Fruit fly (Drosophila melanogaster): Measurements from ENCODE around the gene PGRP-LC.
A peak's percentile ranks its signal among the peaks of the same experiment; 100 is the strongest.

Gene PGRP-LC

dm6 chr3L:9357830-9358712 lies 19.5 kb downstream of the PGRP-LC start (continued):
- TF ChIP-seq wor (GFP tag; IDR thresholded peaks at IDR 0.05) (no peak), dan (GFP tag; IDR thresholded peaks at IDR 0.05) (no peak), H15 (GFP tag; IDR thresholded peaks at IDR 0.05) (no peak), p53 (GFP tag; optimal IDR thresholded peaks at IDR 0.05) (no peak), pros (GFP tag; optimal IDR thresholded peaks at IDR 0.05) (no peak), ase (GFP tag; IDR thresholded peaks at IDR 0.05) (no peak), NC2β (GFP tag; optimal IDR thresholded peaks at IDR 0.05) (no peak), CG1603 (tag; optimal IDR thresholded peaks at IDR 0.05) (no peak), usp (GFP tag; optimal IDR thresholded peaks at IDR 0.05) (no peak), CG1832 (GFP tag; optimal IDR thresholded peaks at IDR 0.05) (no peak), CG17912 (GFP tag; optimal IDR thresholded peaks at IDR 0.05) (no peak), ssp (GFP tag; IDR thresholded peaks at IDR 0.05) (no peak), ato (GFP tag; IDR thresholded peaks at IDR 0.05; ENCODE audit: partially characterized antibody) (no peak), CG11247 (GFP tag; IDR thresholded peaks at IDR 0.05) (no peak), CG9215 (GFP tag; IDR thresholded peaks at IDR 0.05) (no peak), CG12942 (GFP tag; optimal IDR thresholded peaks at IDR 0.05) (no peak), salm (tag; optimal IDR thresholded peaks at IDR 0.05) (no peak), HmgD (GFP tag; optimal IDR thresholded peaks at IDR 0.05) (no peak), kah (GFP tag; optimal IDR thresholded peaks at IDR 0.05) (peak; percentile 20), Vsx1 (GFP tag; optimal IDR thresholded peaks at IDR 0.05) (peak; percentile 75), CG15601 (tag; optimal IDR thresholded peaks at IDR 0.05) (no peak), CG10462 (GFP tag; optimal IDR thresholded peaks at IDR 0.05) (no peak), tll (GFP tag; optimal IDR thresholded peaks at IDR 0.05) (no peak), rib (GFP tag; IDR thresholded peaks at IDR 0.05) (0 out of 2 replicates have a peak, but pooled peaks have one; percentile 28), zen2 (GFP tag; IDR thresholded peaks at IDR 0.05; ENCODE audit: partially characterized antibody) (no peak), CG2120 (GFP tag; optimal IDR thresholded peaks at IDR 0.05) (no peak), dm (GFP tag; optimal IDR thresholded peaks at IDR 0.05) (no peak), CoRest (tag; optimal IDR thresholded peaks at IDR 0.05) (no peak), CG6683 (GFP tag; optimal IDR thresholded peaks at IDR 0.05) (no peak), dmrt11E (tag; optimal IDR thresholded peaks at IDR 0.05) (no peak), Ets97D (GFP tag; optimal IDR thresholded peaks at IDR 0.05) (no peak), Adf1 (GFP tag; IDR thresholded peaks at IDR 0.05) (peak; percentile 92), CG11696 (GFP tag; IDR thresholded peaks at IDR 0.05) (no peak), bowl (GFP tag; IDR thresholded peaks at IDR 0.05) (no peak), bsh (GFP tag; optimal IDR thresholded peaks at IDR 0.05) (peak in 1 of 2 experiments; percentile 45), CG13775 (GFP tag; optimal IDR thresholded peaks at IDR 0.05) (no peak), CG10543 (GFP tag; optimal IDR thresholded peaks at IDR 0.05) (peak; percentile 83), aop (GFP tag; IDR thresholded peaks at IDR 0.05) (no peak), Usf (GFP tag; optimal IDR thresholded peaks at IDR 0.05) (no peak), CG17186 (GFP tag; optimal IDR thresholded peaks at IDR 0.05) (no peak), so (GFP tag; IDR thresholded peaks at IDR 0.05) (no peak), croc (GFP tag; conservative IDR thresholded peaks at IDR 0.05) (no peak), Mes4 (GFP tag; optimal IDR thresholded peaks at IDR 0.05) (no peak), CG11504 (tag; optimal IDR thresholded peaks at IDR 0.05) (no peak), tna (GFP tag; IDR thresholded peaks at IDR 0.05; ENCODE audit: partially characterized antibody) (no peak), unpg (GFP tag; optimal IDR thresholded peaks at IDR 0.05) (no peak), chinmo (GFP tag; IDR thresholded peaks at IDR 0.05; ENCODE audit: partially characterized antibody) (peak; percentile 72; the same call in 2 of the 4 replicates), B-H1 (GFP tag; IDR thresholded peaks at IDR 0.05) (no peak), Sox102F (GFP tag; optimal IDR thresholded peaks at IDR 0.05) (no peak)
